Worm (Caenorhabditis elegans): Measurements from ENCODE around the gene gex-2.

DNA sequence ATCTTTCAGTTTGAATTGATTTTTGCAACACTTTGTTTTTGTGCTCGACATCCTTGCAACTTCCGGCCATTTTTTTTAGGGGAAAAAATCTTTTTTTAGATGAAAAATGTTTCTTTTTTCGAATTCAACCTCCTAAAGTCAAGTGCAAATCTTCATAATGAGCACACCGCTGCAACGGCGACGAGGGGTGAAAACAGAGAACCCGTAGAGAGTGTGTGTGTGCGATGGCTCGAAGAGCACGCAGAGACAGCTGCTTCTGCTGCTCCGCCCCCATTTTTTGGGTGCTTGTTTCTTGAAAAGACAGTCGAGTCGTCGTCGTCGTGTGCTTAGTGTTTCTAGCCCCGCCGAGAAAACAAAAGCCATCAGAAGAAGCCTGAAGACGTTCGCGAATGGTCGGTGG lies 33.5 kb downstream of the gex-2 start, which contains the start of gene inx-18:
- no peak for TF ChIP-seq snpc-4 (GFP tag; optimal IDR thresholded peaks at IDR 0.05)
- TF ChIP-seq snpc-4 (tag; optimal IDR thresholded peaks at IDR 0.05), result no peak
- no peak for TF ChIP-seq Y56A3A.18 (GFP tag; IDR thresholded peaks at IDR 0.05)
- TF ChIP-seq lin-54 (GFP tag; optimal IDR thresholded peaks at IDR 0.05), result no peak
- no peak for TF ChIP-seq B0019.2 (GFP tag; conservative IDR thresholded peaks at IDR 0.05)
- no peak for TF ChIP-seq ama-1 (optimal IDR thresholded peaks at IDR 0.05)
- TF ChIP-seq ama-1 (GFP tag; optimal IDR thresholded peaks at IDR 0.05), result no peak
- TF ChIP-seq ccch-3 (GFP tag; optimal IDR thresholded peaks at IDR 0.05), result no peak
- no peak for TF ChIP-seq nhr-80 (tag; optimal IDR thresholded peaks at IDR 0.05)
- TF ChIP-seq ets-4 (GFP tag; optimal IDR thresholded peaks at IDR 0.05), result no peak
- no peak for TF ChIP-seq lag-1 (GFP tag; IDR thresholded peaks at IDR 0.05)
- no peak for TF ChIP-seq hmg-1.2 (GFP tag; IDR thresholded peaks at IDR 0.05)
- no peak for TF ChIP-seq pha-4 (tag; optimal IDR thresholded peaks at IDR 0.05)
- TF ChIP-seq sea-2 (GFP tag; IDR thresholded peaks at IDR 0.05), result no peak
- no peak for TF ChIP-seq attf-6 (GFP tag; IDR thresholded peaks at IDR 0.05)

Data from whole organism, young adult.